Worm (Caenorhabditis elegans) whole organism, young adult: ENCODE measurements around the gene K02E2.7.

Experiments used
- F57A8.1 ChIP-seq: fragments of 200-800 bp; sonication (Bioruptor generic); optimal IDR thresholded peaks from 2 replicates; lab custom pipeline; 2018; ENCODE audit warnings: mild to moderate bottlenecking, missing genetic modification characterization, moderate library complexity, missing compliant biosample characterization
- ama-1 ChIP-seq, 3 experiments: fragments of 150-350 bp in 1 of 3; sonication (generic microtip) in 2 of 3; optimal IDR thresholded peaks; 2 replicates each; lab custom pipeline; 2014 to 2018; ENCODE audit warnings: missing biosample characterization in 2 of 3, missing genetic modification characterization in 2 of 3, missing genetic modification reagents in 2 of 3
- athp-1 ChIP-seq: sonication (generic microtip); optimal IDR thresholded peaks from 2 replicates; lab custom pipeline; 2017; ENCODE audit warnings: mild to moderate bottlenecking, missing genetic modification characterization, missing compliant biosample characterization

- TF ChIP-seq ama-1 (optimal IDR thresholded peaks at IDR 0.05; lab: Kevin White, UChicago), result no peak
- TF ChIP-seq ama-1 (GFP tag; optimal IDR thresholded peaks at IDR 0.05; lab: Kevin White, UChicago), result no peak
- no peak for TF ChIP-seq athp-1 (tag; lab: Kevin White, UChicago)
- TF ChIP-seq F57A8.1 (GFP tag; lab: Kevin White, UChicago), result no peak
Measured at ce11 chrV:20416335-20416734, 29.5 kb upstream of the K02E2.7 start.
